Comparison of ENCODE assay signal across 1 worm cellular context in genomic region chrIII:5931433-5931994, ce11.
TF ChIP-seq lines count a peak whose summit lies in the region.

TSS of gene EGAP1.5 (plus strand) at chrIII:5931721.

TF ChIP-seq in whole organism, L1 larva, 84 proteins besides CTCF, POLR2A, EP300 and RAD21 (continued from another document):
- TF ChIP-seq rnt-1 (tag; optimal IDR thresholded peaks at IDR 0.05; lab: Kevin White, UChicago): peak; percentile 55
